Fruit fly (Drosophila melanogaster) whole organism, pupa: ENCODE data around the gene CG15892.
A peak's percentile ranks its signal among the peaks of the same experiment; 100 is the strongest.

Experiments used
- CG12605 ChIP-seq: fragments of 200-800 bp; sonication (Bioruptor generic); IDR thresholded peaks from 2 replicates; pipeline ENCODE4 v1.3.6; 2022; ENCODE audit warnings: missing biosample characterization, missing genetic modification characterization
- CG13204 ChIP-seq: fragments of 200-800 bp; sonication (Bioruptor generic); optimal IDR thresholded peaks from 2 replicates; lab custom pipeline; 2018; ENCODE audit warnings: missing biosample characterization, mild to moderate bottlenecking, missing genetic modification characterization, moderate library complexity
- CG15710 ChIP-seq: fragments of 200-800 bp; sonication (Bioruptor generic); optimal IDR thresholded peaks from 2 replicates; lab custom pipeline; 2018; ENCODE audit warnings: missing biosample characterization, mild to moderate bottlenecking, missing genetic modification characterization, moderate library complexity
- CG4496 ChIP-seq: fragments of 200-800 bp; sonication (Bioruptor generic); IDR thresholded peaks from 3 replicates; pipeline ENCODE4 v1.3.6; 2022; ENCODE audit warnings: missing biosample characterization, missing genetic modification characterization
- CG8301 ChIP-seq: fragments of 200-800 bp; sonication (Bioruptor generic); optimal IDR thresholded peaks from 2 replicates; lab custom pipeline; 2018; ENCODE audit warnings: missing biosample characterization, mild to moderate bottlenecking, missing genetic modification characterization
- EcR ChIP-seq: fragments of 200-800 bp; sonication (Bioruptor generic); optimal IDR thresholded peaks from 3 replicates; lab custom pipeline; 2019; ENCODE audit warnings: missing biosample characterization, missing genetic modification characterization, mild to moderate bottlenecking, moderate library complexity, missing genetic modification reagents
- Ets98B ChIP-seq: fragments of 200-800 bp; sonication (Bioruptor generic); IDR thresholded peaks from 2 replicates; pipeline ENCODE4 v1.3.6; 2022; ENCODE audit warnings: missing biosample characterization, missing genetic modification characterization
- Pif1B ChIP-seq: fragments of 200-800 bp; sonication (Bioruptor generic); optimal IDR thresholded peaks from 3 replicates; lab custom pipeline; 2016; ENCODE audit warnings: missing biosample characterization, missing genetic modification characterization
- fd96Ca ChIP-seq: fragments of 200-800 bp; sonication (Bioruptor generic); IDR thresholded peaks from 3 replicates; pipeline ENCODE4 v1.3.6; 2022; ENCODE audit warnings: missing biosample characterization, missing genetic modification characterization

- peak; percentile 54; the same call in 1 of the 3 replicates for TF ChIP-seq fd96Ca (GFP tag; lab: Robert Waterston, UW)
- no peak for TF ChIP-seq Ets98B (GFP tag; lab: Robert Waterston, UW)
- no peak for TF ChIP-seq EcR (GFP tag; lab: Kevin White, UChicago)
- TF ChIP-seq Pif1B, result no peak
- no peak for TF ChIP-seq CG13204 (GFP tag; lab: Kevin White, UChicago)
- TF ChIP-seq CG8301, result peak; percentile 27
- no peak for TF ChIP-seq CG12605 (GFP tag; lab: Robert Waterston, UW)
- no peak for TF ChIP-seq CG15710
- peak; percentile 35; the same call in 2 of the 3 replicates for TF ChIP-seq CG4496
Measured at dm6 chrX:6310408-6310807, 16.3 kb upstream of the CG15892 start.
